Fruit fly (Drosophila melanogaster) whole organism, prepupa: ENCODE measurements around the gene CG3246.

Experiments used
- CG10669 ChIP-seq: fragments of 200-800 bp; sonication (Bioruptor generic); optimal IDR thresholded peaks from 3 replicates; lab custom pipeline; 2018; ENCODE audit warnings: missing biosample characterization, mild to moderate bottlenecking, missing genetic modification characterization, moderate library complexity
- CG11294 ChIP-seq: fragments of 200-800 bp; sonication (Bioruptor generic); IDR thresholded peaks from 2 replicates; pipeline ENCODE4 v1.3.6; 2022; ENCODE audit warnings: missing biosample characterization, missing genetic modification characterization
- CG11762 ChIP-seq: fragments of 200-800 bp; sonication (Bioruptor generic); optimal IDR thresholded peaks from 3 replicates; lab custom pipeline; 2016; ENCODE audit warnings: missing biosample characterization, missing genetic modification characterization; ENCODE audit not compliant: insufficient read depth
- CG11902 ChIP-seq: fragments of 200-800 bp; sonication (Bioruptor generic); optimal IDR thresholded peaks from 3 replicates; lab custom pipeline; 2016; ENCODE audit warnings: missing biosample characterization, missing genetic modification characterization
- CG15336 ChIP-seq: fragments of 200-800 bp; sonication (Bioruptor generic); IDR thresholded peaks from 2 replicates; pipeline ENCODE4 v1.3.6; 2022; ENCODE audit warnings: missing biosample characterization, missing genetic modification characterization
- CG1621 ChIP-seq: fragments of 200-800 bp; sonication (Bioruptor generic); optimal IDR thresholded peaks from 3 replicates; lab custom pipeline; 2018; ENCODE audit warnings: missing biosample characterization, mild to moderate bottlenecking, missing genetic modification characterization
- CG16779 ChIP-seq: fragments of 200-800 bp; sonication (Bioruptor generic); optimal IDR thresholded peaks from 3 replicates; lab custom pipeline; 2017; ENCODE audit warnings: missing biosample characterization, mild to moderate bottlenecking, missing genetic modification characterization
- CG34406 ChIP-seq: fragments of 200-800 bp; sonication (Bioruptor generic); optimal IDR thresholded peaks from 3 replicates; lab custom pipeline; 2016; ENCODE audit warnings: missing biosample characterization, missing genetic modification characterization
- CG4318 ChIP-seq: fragments of 200-800 bp; sonication (Bioruptor generic); optimal IDR thresholded peaks from 3 replicates; lab custom pipeline; 2017; ENCODE audit warnings: missing biosample characterization, mild to moderate bottlenecking, missing genetic modification characterization
- CG6276 ChIP-seq: fragments of 200-800 bp; sonication (Bioruptor generic); optimal IDR thresholded peaks from 2 replicates; lab custom pipeline; 2017; ENCODE audit warnings: missing biosample characterization, mild to moderate bottlenecking, missing genetic modification characterization
- CG6792 ChIP-seq: fragments of 200-800 bp; sonication (Bioruptor generic); optimal IDR thresholded peaks from 3 replicates; lab custom pipeline; 2016; ENCODE audit warnings: missing biosample characterization, missing genetic modification characterization
- CG6808 ChIP-seq: fragments of 200-800 bp; sonication (Bioruptor generic); optimal IDR thresholded peaks from 3 replicates; lab custom pipeline; 2017; ENCODE audit warnings: missing biosample characterization, missing genetic modification characterization, mild to moderate bottlenecking, moderate library complexity, missing genetic modification reagents
- CG6854 ChIP-seq: fragments of 200-800 bp; sonication (Bioruptor generic); optimal IDR thresholded peaks from 2 replicates; lab custom pipeline; 2017; ENCODE audit warnings: missing biosample characterization, mild to moderate bottlenecking, missing genetic modification characterization
- CG7368 ChIP-seq: fragments of 200-800 bp; sonication (Bioruptor generic); optimal IDR thresholded peaks from 3 replicates; lab custom pipeline; 2016; ENCODE audit warnings: missing biosample characterization, missing genetic modification characterization
- CG8119 ChIP-seq: fragments of 200-800 bp; sonication (Bioruptor generic); IDR thresholded peaks from 3 replicates; pipeline ENCODE4 v1.3.6; 2022; ENCODE audit warnings: missing biosample characterization, missing genetic modification characterization
- CG8319 ChIP-seq: fragments of 200-800 bp; sonication (Bioruptor generic); optimal IDR thresholded peaks from 3 replicates; lab custom pipeline; 2016; ENCODE audit warnings: missing biosample characterization, missing genetic modification characterization
- CG9139 ChIP-seq: fragments of 200-800 bp; sonication (Bioruptor generic); optimal IDR thresholded peaks from 3 replicates; lab custom pipeline; 2017; ENCODE audit warnings: missing biosample characterization, mild to moderate bottlenecking, missing genetic modification characterization
- Eip75B ChIP-seq: fragments of 200-800 bp; sonication (Bioruptor generic); optimal IDR thresholded peaks from 3 replicates; lab custom pipeline; 2016; ENCODE audit warnings: missing biosample characterization, missing genetic modification characterization
- Eip78C ChIP-seq: fragments of 200-800 bp; sonication (Bioruptor generic); peaks from one replicate; lab custom pipeline; 2016; ENCODE audit warnings: missing biosample characterization, missing genetic modification characterization
- Eip93F ChIP-seq: fragments of 200-800 bp; sonication (Bioruptor generic); optimal IDR thresholded peaks from 2 replicates; lab custom pipeline; 2016; ENCODE audit warnings: missing biosample characterization, mild to moderate bottlenecking, missing genetic modification characterization
- Gug ChIP-seq: fragments of 200-800 bp; sonication (Bioruptor generic); IDR thresholded peaks from 2 replicates; pipeline ENCODE4 v1.3.6; 2022; ENCODE audit warnings: missing biosample characterization, missing genetic modification characterization
- Hr38 ChIP-seq: sonication (Bioruptor generic); optimal IDR thresholded peaks from 2 replicates; lab custom pipeline; 2016; ENCODE audit warnings: missing biosample characterization, missing genetic modification characterization
- Hr39 ChIP-seq: fragments of 200-800 bp; sonication (Bioruptor generic); optimal IDR thresholded peaks from 2 replicates; lab custom pipeline; 2016; ENCODE audit warnings: missing biosample characterization, missing genetic modification characterization
- Hr4 ChIP-seq: fragments of 200-800 bp; sonication (Bioruptor generic); optimal IDR thresholded peaks from 3 replicates; lab custom pipeline; 2016; ENCODE audit warnings: missing biosample characterization, missing genetic modification characterization
- Lpt ChIP-seq: fragments of 200-800 bp; sonication (Bioruptor generic); optimal IDR thresholded peaks from 3 replicates; lab custom pipeline; 2016; ENCODE audit warnings: missing biosample characterization, missing genetic modification characterization
- Met ChIP-seq: fragments of 200-800 bp; sonication (Bioruptor generic); optimal IDR thresholded peaks from 3 replicates; lab custom pipeline; 2016; ENCODE audit warnings: missing biosample characterization, missing genetic modification characterization
- OdsH ChIP-seq: fragments of 200-800 bp; sonication (Bioruptor generic); optimal IDR thresholded peaks from 3 replicates; lab custom pipeline; 2016; ENCODE audit warnings: missing biosample characterization, missing genetic modification characterization
- Smox ChIP-seq: fragments of 200-800 bp; sonication (Bioruptor generic); optimal IDR thresholded peaks from 3 replicates; lab custom pipeline; 2016; ENCODE audit warnings: missing biosample characterization, missing genetic modification characterization
- Sox102F ChIP-seq: fragments of 200-800 bp; sonication (Bioruptor generic); optimal IDR thresholded peaks from 2 replicates; lab custom pipeline; 2016; ENCODE audit warnings: missing biosample characterization, mild to moderate bottlenecking, missing genetic modification characterization
- Sox14 ChIP-seq: fragments of 200-800 bp; sonication (Bioruptor generic); optimal IDR thresholded peaks from 3 replicates; lab custom pipeline; 2016; ENCODE audit warnings: missing biosample characterization, missing genetic modification characterization
- Sox15 ChIP-seq: fragments of 200-800 bp; sonication (Bioruptor generic); optimal IDR thresholded peaks from 3 replicates; lab custom pipeline; 2016; ENCODE audit warnings: missing biosample characterization, missing genetic modification characterization
- achi ChIP-seq: fragments of 200-800 bp; sonication (Bioruptor generic); optimal IDR thresholded peaks from 3 replicates; lab custom pipeline; 2016; ENCODE audit warnings: missing biosample characterization, missing genetic modification characterization
- dsx ChIP-seq: fragments of 200-800 bp; optimal IDR thresholded peaks from 3 replicates; lab custom pipeline; 2019; ENCODE audit warnings: missing biosample characterization, mild to moderate bottlenecking, missing genetic modification characterization, moderate library complexity; ENCODE audit not compliant: poor library complexity, severe bottlenecking
- eg ChIP-seq: fragments of 200-800 bp; sonication (Bioruptor generic); IDR thresholded peaks from 3 replicates; pipeline ENCODE4 v1.3.6; 2022; ENCODE audit warnings: missing biosample characterization, missing genetic modification characterization
- esn ChIP-seq: fragments of 200-800 bp; sonication (Bioruptor generic); optimal IDR thresholded peaks from 2 replicates; lab custom pipeline; 2016; ENCODE audit warnings: missing biosample characterization, mild to moderate bottlenecking, missing genetic modification characterization, moderate library complexity
- fd85E ChIP-seq: fragments of 200-800 bp; sonication (Bioruptor generic); optimal IDR thresholded peaks from 3 replicates; lab custom pipeline; 2016; ENCODE audit warnings: missing biosample characterization, missing genetic modification characterization
- lz ChIP-seq: fragments of 200-800 bp; sonication (Bioruptor generic); optimal IDR thresholded peaks from 3 replicates; lab custom pipeline; 2016; ENCODE audit warnings: missing biosample characterization, missing genetic modification characterization
- pdm3 ChIP-seq: fragments of 200-800 bp; sonication (Bioruptor generic); optimal IDR thresholded peaks from 3 replicates; lab custom pipeline; 2016; ENCODE audit warnings: missing biosample characterization, missing genetic modification characterization
- spab ChIP-seq: fragments of 200-800 bp; sonication (Bioruptor generic); optimal IDR thresholded peaks from 2 replicates; lab custom pipeline; 2017; ENCODE audit warnings: missing biosample characterization, mild to moderate bottlenecking, missing genetic modification characterization, missing genetic modification reagents
- topi ChIP-seq: fragments of 200-800 bp; sonication (Bioruptor generic); optimal IDR thresholded peaks from 3 replicates; lab custom pipeline; 2016; ENCODE audit warnings: missing biosample characterization, missing genetic modification characterization
- vri ChIP-seq: fragments of 200-800 bp; sonication (Bioruptor generic); optimal IDR thresholded peaks from 3 replicates; lab custom pipeline; 2016; ENCODE audit warnings: missing biosample characterization, mild to moderate bottlenecking, missing genetic modification characterization

The CG3246 gene

DNA sequence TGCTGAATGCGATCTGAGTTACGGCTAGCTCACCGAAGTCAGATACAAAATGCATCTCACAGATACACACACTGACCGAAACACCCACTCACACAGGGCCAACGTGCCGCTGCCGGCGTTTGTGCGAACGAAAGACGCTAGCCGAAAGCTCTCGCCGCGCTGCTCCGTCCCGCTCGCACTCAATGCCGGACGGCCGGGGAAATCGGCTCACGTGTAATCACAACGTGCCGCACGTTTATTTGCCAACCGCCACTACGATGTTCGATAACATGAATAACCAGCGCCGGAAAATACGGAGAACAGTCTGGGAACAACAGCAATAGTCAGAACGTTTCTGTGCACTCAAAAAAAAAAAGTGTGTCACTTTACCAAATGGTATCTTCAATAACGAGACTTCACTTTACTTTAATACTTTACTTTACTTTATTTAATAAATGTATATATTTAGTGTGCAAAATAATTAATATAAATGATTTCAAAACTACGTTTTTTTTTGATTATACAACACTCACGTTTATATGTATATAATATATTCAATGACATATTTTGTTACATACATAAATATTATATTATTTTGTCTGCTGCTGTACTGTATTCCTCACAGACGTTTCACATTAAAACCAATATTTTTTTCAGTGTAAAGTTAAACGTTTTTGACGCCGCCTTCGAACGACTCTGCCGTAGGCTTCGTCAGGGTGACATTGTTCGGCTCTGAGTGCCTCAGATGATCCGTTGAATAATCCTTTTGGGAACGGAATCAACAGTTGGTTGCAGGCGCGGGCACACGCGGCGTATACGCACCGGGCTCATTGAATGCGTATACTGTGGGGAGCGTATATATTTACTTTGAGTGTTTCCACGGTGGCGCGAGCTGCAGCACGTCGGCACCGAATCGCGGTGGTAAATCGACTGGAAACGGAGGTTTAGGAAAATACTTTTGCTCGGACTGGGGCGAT lies 45.7 kb upstream of the CG3246 start, which contains the start of gene tim (continued):
- TF ChIP-seq CG8119 (peak; percentile 40; the same call in 1 of the 3 replicates), CG4318 (no peak), eg (peak; percentile 36; the same call in 2 of the 3 replicates), pdm3 (GFP tag; lab: Kevin White, UChicago) (no peak), achi (GFP tag; lab: Kevin White, UChicago) (no peak), CG1621 (tag; lab: Kevin White, UChicago) (no peak), CG8319 (GFP tag; lab: Kevin White, UChicago) (no peak), Hr4 (no peak), spab (no peak), Eip75B (GFP tag; lab: Kevin White, UChicago) (no peak), CG11902 (GFP tag; lab: Kevin White, UChicago) (no peak), CG11294 (GFP tag; lab: Robert Waterston, UW) (no peak; the same call in 1 of the 2 replicates), OdsH (GFP tag; lab: Kevin White, UChicago) (no peak), CG9139 (GFP tag; lab: Kevin White, UChicago) (no peak), Eip93F (GFP tag; lab: Kevin White, UChicago) (no peak), Hr39 (GFP tag; lab: Kevin White, UChicago) (no peak), CG7368 (no peak), dsx (GFP tag; lab: Kevin White, UChicago) (no peak), CG16779 (tag; lab: Kevin White, UChicago) (no peak)
- TF ChIP-seq, all 60 proteins: peak for 7

DNA sequence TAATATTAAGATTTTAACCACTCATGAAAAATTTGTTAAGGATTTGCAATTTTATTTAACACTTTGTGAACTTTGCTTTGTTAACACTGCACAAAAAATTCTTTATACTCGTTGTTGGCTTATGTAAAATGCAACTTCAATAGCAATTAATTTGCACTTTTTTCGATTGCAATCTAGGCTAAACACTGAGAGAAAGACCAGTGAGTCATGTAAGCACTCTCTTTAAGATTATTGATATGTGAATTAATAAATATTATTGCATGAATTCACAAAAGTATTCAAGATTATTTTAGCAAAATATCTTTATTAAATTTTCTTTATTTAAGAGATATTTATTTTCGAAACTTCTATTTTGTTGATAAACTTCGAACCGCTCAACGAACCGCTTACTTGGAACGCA lies 45.1 kb upstream of the CG3246 start:
- TF ChIP-seq Sox102F (GFP tag; lab: Kevin White, UChicago) (no peak), Eip93F (GFP tag; lab: Kevin White, UChicago) (no peak), eg (peak; percentile 66; the same call in 1 of the 3 replicates), Eip78C (GFP tag; lab: Kevin White, UChicago) (peak; percentile 28), CG34406 (GFP tag; lab: Kevin White, UChicago) (no peak), vri (no peak), CG9139 (GFP tag; lab: Kevin White, UChicago) (no peak), Lpt (no peak), CG6808 (GFP tag; lab: Kevin White, UChicago) (no peak), topi (GFP tag; lab: Kevin White, UChicago) (no peak), Smox (GFP tag; lab: Kevin White, UChicago) (no peak), fd85E (GFP tag; lab: Kevin White, UChicago) (no peak), Gug (GFP tag; lab: Robert Waterston, UW) (no peak; the same call in 1 of the 2 replicates), OdsH (GFP tag; lab: Kevin White, UChicago) (peak; percentile 16), CG8119 (0 out of 3 replicates have a peak, but pooled peaks have one; percentile 15), Hr4 (peak; percentile 49), CG10669 (GFP tag; lab: Kevin White, UChicago) (no peak), Sox15 (GFP tag; lab: Kevin White, UChicago) (no peak), CG4318 (no peak), Met (GFP tag; lab: Kevin White, UChicago) (no peak), CG6276 (no peak)

DNA sequence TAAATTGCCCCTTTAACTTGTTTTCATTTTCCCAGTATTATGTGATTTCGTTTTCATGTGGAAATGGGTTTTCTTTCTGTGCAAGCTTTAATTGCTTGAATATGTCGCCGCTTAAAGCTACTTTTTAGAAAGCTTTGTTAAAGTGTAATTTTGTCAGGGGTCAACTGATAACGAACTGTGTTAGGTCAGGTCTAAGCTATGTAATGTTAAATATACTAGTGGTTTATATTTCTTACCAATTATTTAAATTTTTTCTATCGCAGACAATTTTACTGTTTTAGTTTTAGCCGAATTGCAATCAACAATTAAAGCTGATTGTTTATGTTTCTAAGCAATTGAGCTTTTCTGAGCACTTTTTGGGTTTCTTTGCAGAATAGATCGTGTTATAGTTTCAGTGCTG lies 44.6 kb upstream of the CG3246 start:
- TF ChIP-seq lz (GFP tag; lab: Kevin White, UChicago) (no peak), CG16779 (tag; lab: Kevin White, UChicago) (no peak)

DNA sequence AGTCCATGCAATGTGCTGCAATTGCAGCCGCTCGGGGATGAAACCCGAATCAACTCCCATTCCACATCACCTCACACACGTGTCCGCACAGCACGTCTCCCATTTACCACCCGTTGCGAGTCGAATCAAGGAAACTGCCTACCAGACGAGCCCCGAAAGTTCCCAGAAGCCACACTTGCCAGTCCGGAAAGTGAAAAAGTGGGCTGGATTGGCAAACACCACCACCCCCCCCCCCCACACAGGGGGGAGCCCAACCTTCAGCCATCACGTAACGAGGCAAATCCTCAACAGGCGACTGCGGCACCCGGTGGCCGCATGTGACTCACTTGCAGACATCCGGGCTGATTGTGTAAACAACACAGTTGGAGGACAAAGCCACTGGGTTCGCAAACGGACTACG lies 43.1 kb upstream of the CG3246 start:
- no peak for TF ChIP-seq Smox (GFP tag; lab: Kevin White, UChicago)
- TF ChIP-seq lz (GFP tag; lab: Kevin White, UChicago), result no peak
- no peak for TF ChIP-seq Sox14
- TF ChIP-seq CG6792 (GFP tag; lab: Kevin White, UChicago), result no peak
- TF ChIP-seq CG15336 (GFP tag; lab: Robert Waterston, UW), result no peak
- no peak for TF ChIP-seq Hr38 (GFP tag; lab: Kevin White, UChicago)
- TF ChIP-seq CG11762 (GFP tag; lab: Kevin White, UChicago), result no peak
- TF ChIP-seq esn (GFP tag; lab: Kevin White, UChicago), result no peak
- no peak for TF ChIP-seq CG6854 (GFP tag; lab: Kevin White, UChicago)
- TF ChIP-seq CG8119, result no peak
- TF ChIP-seq dsx (GFP tag; lab: Kevin White, UChicago), result no peak
